Worm (Caenorhabditis elegans) whole organism, L4 larva: ENCODE data around the gene C48D1.1.

Source experiments
- lim-7 ChIP-seq: fragments of 200-800 bp; sonication (Bioruptor generic); IDR thresholded peaks from 2 replicates; pipeline ENCODE4 v1.3.6; 2022; ENCODE audit warnings: missing genetic modification characterization, missing compliant biosample characterization
- nhr-11 ChIP-seq: fragments of 150-350 bp; optimal IDR thresholded peaks from 2 replicates; lab custom pipeline; 2014; ENCODE audit warnings: missing biosample characterization, missing genetic modification characterization
- nhr-28 ChIP-seq: fragments of 150-350 bp; optimal IDR thresholded peaks from 2 replicates; lab custom pipeline; 2014; ENCODE audit warnings: missing biosample characterization, missing genetic modification characterization
- nhr-77 ChIP-seq: fragments of 150-350 bp; optimal IDR thresholded peaks from 2 replicates; lab custom pipeline; 2014; ENCODE audit warnings: missing biosample characterization, missing genetic modification characterization

DNA sequence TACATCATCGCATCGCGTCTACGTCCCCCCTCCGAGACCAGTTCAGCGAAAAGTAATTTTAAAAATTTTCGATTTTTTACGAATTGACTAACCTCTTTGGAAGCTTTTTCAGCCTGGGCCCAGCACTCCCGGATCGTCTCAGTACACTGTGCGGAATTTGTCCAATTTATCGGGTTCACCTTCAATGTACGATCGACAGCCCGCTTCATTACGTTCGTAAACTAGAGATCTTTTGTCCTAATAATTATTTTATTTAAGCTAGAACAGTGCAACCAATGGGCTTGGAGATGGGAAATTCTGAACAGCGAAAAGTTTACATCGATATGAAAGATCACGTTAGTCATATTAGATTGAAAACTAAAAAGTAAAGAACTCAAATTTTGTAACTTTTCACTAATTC is 44.2 kb upstream of the C48D1.1 start:
- TF ChIP-seq nhr-11 (tag; lab: Kevin White, UChicago), result no peak
- no peak for TF ChIP-seq nhr-28 (tag; lab: Kevin White, UChicago)
- no peak for TF ChIP-seq nhr-77 (tag; lab: Kevin White, UChicago)
- TF ChIP-seq lim-7 (GFP tag; lab: Robert Waterston, UW), result no peak
